Worm (Caenorhabditis elegans) whole organism, L1 larva: ENCODE results near the gene evl-20.
A peak's percentile ranks its signal among the peaks of the same experiment; 100 is the strongest.
"Not testable (repeated sequence)": the region's sequence is repeated elsewhere in the genome, so short reads cannot be mapped to it uniquely, and the experiment has no call there.

Experiments
- C16A3.4 ChIP-seq: fragments of 150-350 bp; optimal IDR thresholded peaks from 2 replicates; lab custom pipeline; 2014; ENCODE audit warnings: missing biosample characterization, missing genetic modification characterization
- F16B12.6 ChIP-seq: fragments of 150-350 bp; optimal IDR thresholded peaks from 2 replicates; lab custom pipeline; 2014; ENCODE audit warnings: missing biosample characterization, missing genetic modification characterization
- Y116A8C.19 ChIP-seq: sonication (generic microtip); optimal IDR thresholded peaks from 2 replicates; lab custom pipeline; 2016; ENCODE audit warnings: missing compliant biosample characterization, missing genetic modification characterization, borderline replicate concordance
- alr-1 ChIP-seq: fragments of 200-800 bp; sonication (Bioruptor generic); optimal IDR thresholded peaks from 2 replicates; lab custom pipeline; 2018; ENCODE audit warnings: borderline replicate concordance, mild to moderate bottlenecking, missing genetic modification characterization, missing compliant biosample characterization
- aly-2 ChIP-seq: fragments of 150-350 bp; optimal IDR thresholded peaks from 2 replicates; lab custom pipeline; 2014; ENCODE audit warnings: missing biosample characterization, missing genetic modification characterization
- blmp-1 ChIP-seq: fragments of 150-350 bp; optimal IDR thresholded peaks from 2 replicates; lab custom pipeline; 2014; ENCODE audit warnings: missing biosample characterization, missing genetic modification characterization
- ceh-8 ChIP-seq: fragments of 200-800 bp; sonication (Bioruptor generic); optimal IDR thresholded peaks from 2 replicates; lab custom pipeline; 2018; ENCODE audit warnings: mild to moderate bottlenecking, missing genetic modification characterization, moderate library complexity, missing compliant biosample characterization
- dpl-1 ChIP-seq, 3 experiments: fragments of 150-350 bp in 2 of 3; sonication (generic microtip) in 1 of 3; optimal IDR thresholded peaks; 2 replicates each; lab custom pipeline; 2014 to 2017; ENCODE audit warnings: missing biosample characterization in 3 of 3, missing genetic modification characterization in 3 of 3, missing genetic modification reagents in 3 of 3
- efl-1 ChIP-seq, 4 experiments: fragments of 150-350 bp; optimal IDR thresholded peaks in 3 of 4; peaks in 1 of 4; 1 replicate in 1 of 4; 2 replicates in 3 of 4; lab custom pipeline; 2014; ENCODE audit warnings: missing biosample characterization in 2 of 4, missing genetic modification characterization in 2 of 4, missing genetic modification reagents in 2 of 4
- fkh-10 ChIP-seq: sonication (generic microtip); optimal IDR thresholded peaks from 2 replicates; lab custom pipeline; 2017; ENCODE audit warnings: missing biosample characterization, missing genetic modification reagents, missing genetic modification characterization
- fkh-4 ChIP-seq: sonication (generic microtip); optimal IDR thresholded peaks from 2 replicates; lab custom pipeline; 2016; ENCODE audit warnings: missing compliant biosample characterization, missing genetic modification characterization, borderline replicate concordance
- fkh-8 ChIP-seq: sonication (generic microtip); optimal IDR thresholded peaks from 2 replicates; lab custom pipeline; 2016; ENCODE audit warnings: mild to moderate bottlenecking, missing genetic modification characterization, missing compliant biosample characterization
- lin-14 ChIP-seq: fragments of 200-800 bp; sonication (Bioruptor generic); optimal IDR thresholded peaks from 2 replicates; lab custom pipeline; 2018; ENCODE audit warnings: mild to moderate bottlenecking, missing genetic modification characterization, moderate library complexity, missing compliant biosample characterization
- lin-35 ChIP-seq, 2 experiments: fragments of 150-350 bp; optimal IDR thresholded peaks; 2 replicates each; lab custom pipeline; 2014; ENCODE audit warnings: missing biosample characterization in 2 of 2, missing genetic modification characterization in 2 of 2, missing genetic modification reagents in 2 of 2
- lin-39 ChIP-seq: fragments of 150-350 bp; optimal IDR thresholded peaks from 2 replicates; lab custom pipeline; 2014; ENCODE audit warnings: missing biosample characterization, missing genetic modification reagents, missing genetic modification characterization
- lir-3 ChIP-seq: sonication (generic microtip); optimal IDR thresholded peaks from 2 replicates; lab custom pipeline; 2016; ENCODE audit warnings: mild to moderate bottlenecking, missing genetic modification characterization, moderate library complexity, missing compliant biosample characterization; ENCODE audit not compliant: poor library complexity
- lsy-2 ChIP-seq, 2 experiments: fragments of 150-350 bp; optimal IDR thresholded peaks; 2 replicates each; lab custom pipeline; 2014; ENCODE audit warnings: missing biosample characterization in 2 of 2, missing genetic modification characterization in 2 of 2
- mab-9 ChIP-seq: fragments of 200-800 bp; sonication (Bioruptor generic); IDR thresholded peaks from 2 replicates; pipeline ENCODE4 v1.3.6; 2022; ENCODE audit warnings: missing genetic modification reagents, missing genetic modification characterization, missing compliant biosample characterization
- mef-2 ChIP-seq: fragments of 150-350 bp; optimal IDR thresholded peaks from 2 replicates; lab custom pipeline; 2014; ENCODE audit warnings: missing biosample characterization, missing genetic modification characterization
- mep-1 ChIP-seq: fragments of 150-350 bp; optimal IDR thresholded peaks from 2 replicates; lab custom pipeline; 2014; ENCODE audit warnings: missing biosample characterization, missing genetic modification characterization
- nhr-237 ChIP-seq: fragments of 150-350 bp; optimal IDR thresholded peaks from 2 replicates; lab custom pipeline; 2014; ENCODE audit warnings: missing biosample characterization, missing genetic modification characterization
- nhr-71 ChIP-seq: sonication (generic microtip); optimal IDR thresholded peaks from 2 replicates; lab custom pipeline; 2016; ENCODE audit warnings: mild to moderate bottlenecking, missing genetic modification characterization, moderate library complexity, missing compliant biosample characterization
- nhr-76 ChIP-seq: sonication (generic microtip); optimal IDR thresholded peaks from 2 replicates; lab custom pipeline; 2017; ENCODE audit warnings: missing biosample characterization, missing genetic modification characterization
- nhr-77 ChIP-seq: fragments of 150-350 bp; optimal IDR thresholded peaks from 2 replicates; lab custom pipeline; 2014; ENCODE audit warnings: missing biosample characterization, missing genetic modification characterization
- nhr-85 ChIP-seq: sonication (generic microtip); peaks from one replicate; lab custom pipeline; 2016; ENCODE audit warnings: missing genetic modification characterization, inconsistent platforms, missing compliant biosample characterization
- pax-3 ChIP-seq: fragments of 200-800 bp; sonication (Bioruptor generic); optimal IDR thresholded peaks from 2 replicates; lab custom pipeline; 2018; ENCODE audit warnings: mild to moderate bottlenecking, missing genetic modification characterization, moderate library complexity, missing compliant biosample characterization
- pqm-1 ChIP-seq: sonication (generic microtip); optimal IDR thresholded peaks from 3 replicates; lab custom pipeline; 2017; ENCODE audit warnings: missing biosample characterization, missing genetic modification characterization
- snpc-4 ChIP-seq: fragments of 150-350 bp; optimal IDR thresholded peaks from 2 replicates; lab custom pipeline; 2014; ENCODE audit warnings: missing biosample characterization, missing genetic modification characterization
- snu-23 ChIP-seq: sonication (generic microtip); optimal IDR thresholded peaks from 2 replicates; lab custom pipeline; 2016; ENCODE audit warnings: missing genetic modification characterization, missing compliant biosample characterization
- sptf-1 ChIP-seq: fragments of 150-350 bp; optimal IDR thresholded peaks from 2 replicates; lab custom pipeline; 2014; ENCODE audit warnings: missing biosample characterization, missing genetic modification characterization
- sup-37 ChIP-seq: fragments of 200-800 bp; sonication (Bioruptor generic); optimal IDR thresholded peaks from 2 replicates; lab custom pipeline; 2018; ENCODE audit warnings: mild to moderate bottlenecking, missing genetic modification characterization, missing compliant biosample characterization
- swsn-7 ChIP-seq: sonication (generic microtip); optimal IDR thresholded peaks from 2 replicates; lab custom pipeline; 2016; ENCODE audit warnings: missing genetic modification characterization, missing compliant biosample characterization
- tlp-1 ChIP-seq: fragments of 150-350 bp; optimal IDR thresholded peaks from 2 replicates; lab custom pipeline; 2014; ENCODE audit warnings: missing biosample characterization, missing genetic modification characterization
- xbp-1 ChIP-seq: sonication (generic microtip); optimal IDR thresholded peaks from 2 replicates; lab custom pipeline; 2016; ENCODE audit warnings: missing genetic modification characterization, missing compliant biosample characterization

Gene evl-20

DNA sequence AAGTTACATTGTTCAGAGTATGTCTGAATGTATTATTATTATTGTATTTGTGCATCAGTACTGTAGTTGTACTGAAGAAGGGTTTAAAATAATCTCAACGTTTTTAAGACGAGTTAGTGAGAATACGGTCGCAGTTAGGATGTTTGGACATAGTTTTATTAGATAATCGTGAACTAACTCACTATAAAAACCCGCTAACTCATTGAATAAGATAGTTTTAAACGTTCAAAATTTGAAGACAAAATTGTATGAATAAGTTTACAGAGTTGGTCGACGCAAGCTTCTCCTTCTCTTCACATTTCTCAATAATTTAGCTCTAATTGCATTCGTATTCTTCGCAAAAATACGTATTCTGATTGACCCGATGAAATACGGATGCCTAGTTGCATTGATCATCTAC is 25.1 kb upstream of the evl-20 start:
- TF ChIP-seq tlp-1 (tag; lab: Kevin White, UChicago) (peak; percentile 82), mab-9 (GFP tag; lab: Robert Waterston, UW) (no peak), lsy-2 (tag; optimal IDR thresholded peaks at IDR 0.05; lab: Kevin White, UChicago) (peak in 1 of 2 experiments; percentile 41), nhr-71 (no peak), mef-2 (tag; lab: Kevin White, UChicago) (no peak), fkh-10 (GFP tag; lab: Kevin White, UChicago) (no peak)

- not testable (repeated sequence) for TF ChIP-seq C16A3.4 (tag; lab: Kevin White, UChicago); sup-37 (GFP tag; lab: Kevin White, UChicago); nhr-237
- TF ChIP-seq, all 84 proteins: peak for 0; not testable (repeated sequence) for 84
These were observed 24.3 kb upstream of the evl-20 start, which contains the start of gene F14E5.8 for ce11 chrII:8419798-8420197. Gene F14E5.8, plus strand, starts transcription at chrII:8420098.

DNA sequence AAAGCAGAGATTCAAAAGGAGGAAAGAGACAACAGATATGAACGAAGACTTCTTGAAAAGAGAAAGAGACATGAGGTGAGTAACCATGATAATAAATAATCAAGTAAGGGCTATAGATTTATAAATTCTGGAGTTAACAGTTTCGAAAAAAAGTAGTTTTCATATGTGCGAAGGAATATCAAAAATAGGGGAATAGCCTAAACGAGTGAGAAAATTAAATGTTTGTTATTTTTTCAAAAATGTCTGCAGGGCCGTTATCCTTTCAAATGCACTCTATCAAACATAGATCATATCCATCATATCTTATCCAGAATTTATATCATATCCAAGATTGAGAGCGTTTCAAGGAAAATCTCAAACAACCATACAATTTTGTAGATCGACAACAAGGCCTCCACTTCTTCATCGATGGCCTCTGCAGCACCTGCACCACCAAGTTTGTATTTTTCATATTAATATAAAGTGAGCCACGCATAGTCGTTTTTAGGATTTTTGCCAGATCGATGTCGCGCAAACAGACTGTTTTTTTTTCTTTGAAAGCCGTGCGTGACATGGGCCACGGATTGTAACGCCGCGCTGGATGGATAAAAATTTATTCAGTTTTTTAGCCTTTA is 23.2 kb upstream of the evl-20 start:
- TF ChIP-seq Y116A8C.19: no peak
- no peak for TF ChIP-seq nhr-77 (tag; lab: Kevin White, UChicago)
- TF ChIP-seq lsy-2 (tag; optimal IDR thresholded peaks at IDR 0.05; lab: Kevin White, UChicago): peak in 1 of 2 experiments; percentile 48
- peak; percentile 90 for TF ChIP-seq tlp-1 (tag; lab: Kevin White, UChicago)

- no peak for TF ChIP-seq ceh-8
These were observed 15.5 kb upstream of the evl-20 start, which contains the start of gene F14E5.2 for ce11 chrII:8428758-8428946. Gene F14E5.2, minus strand, starts transcription at chrII:8428858.

ce11 chrII:8428947-8429919 is 14.9 kb upstream of the evl-20 start:
- TF ChIP-seq nhr-76 (tag; lab: Kevin White, UChicago) (no peak), sptf-1 (tag; lab: Kevin White, UChicago) (no peak), pqm-1 (no peak), xbp-1 (tag; lab: Kevin White, UChicago) (peak; percentile 38), snpc-4 (no peak), F16B12.6 (tag; lab: Kevin White, UChicago) (peak; percentile 84), lin-35 (GFP tag; optimal IDR thresholded peaks at IDR 0.05; lab: Kevin White, UChicago) (peak; percentile 23 to 35), lsy-2 (tag; optimal IDR thresholded peaks at IDR 0.05; lab: Kevin White, UChicago) (peak in 1 of 2 experiments; percentile 41), fkh-10 (GFP tag; lab: Kevin White, UChicago) (no peak), lin-39 (tag; lab: Kevin White, UChicago) (no peak), lin-14 (peak; percentile 47), lir-3 (tag; lab: Kevin White, UChicago) (no peak), efl-1 (optimal IDR thresholded peaks at IDR 0.05; lab: Kevin White, UChicago) (peak; percentile 12 to 40), efl-1 (GFP tag; optimal IDR thresholded peaks at IDR 0.05 in 1 of 2; lab: Kevin White, UChicago) (peak in 1 of 2 experiments; percentile 26), mep-1 (tag; lab: Kevin White, UChicago) (peak; percentile 68), aly-2 (tag; lab: Kevin White, UChicago) (no peak), pax-3 (tag; lab: Kevin White, UChicago) (no peak), fkh-4 (no peak), alr-1 (tag; lab: Kevin White, UChicago) (no peak), snu-23 (peak; percentile 36), fkh-8 (tag; lab: Kevin White, UChicago) (no peak), blmp-1 (tag; lab: Kevin White, UChicago) (peak; percentile 79), swsn-7 (no peak), dpl-1 (GFP tag; optimal IDR thresholded peaks at IDR 0.05; lab: Kevin White, UChicago) (peak in 2 of 3 experiments; percentile 20 to 42), nhr-85 (tag; lab: Kevin White, UChicago) (peak; percentile 59)
